Worm (Caenorhabditis elegans) whole organism, L4 larva: ENCODE data around the gene T14G8.3.

Experiments
- egl-43 ChIP-seq: fragments of 200-800 bp; sonication (Bioruptor generic); IDR thresholded peaks from 2 replicates; pipeline ENCODE4 v1.3.6; 2022; ENCODE audit warnings: missing genetic modification reagents, missing genetic modification characterization, missing compliant biosample characterization
- lir-3 ChIP-seq: sonication (generic microtip); optimal IDR thresholded peaks from 2 replicates; lab custom pipeline; 2016; ENCODE audit warnings: mild to moderate bottlenecking, missing genetic modification characterization, missing compliant biosample characterization
- lsy-2 ChIP-seq, 2 experiments: fragments of 150-350 bp in 1 of 2; sonication (generic microtip) in 1 of 2; optimal IDR thresholded peaks; 2 replicates each; lab custom pipeline; 2014 to 2017; ENCODE audit warnings: missing biosample characterization in 2 of 2, missing genetic modification characterization in 2 of 2
- ztf-11 ChIP-seq: fragments of 150-350 bp; optimal IDR thresholded peaks from 2 replicates; lab custom pipeline; 2014; ENCODE audit warnings: missing biosample characterization, missing genetic modification characterization

ce11 chrX:12918454-12918853, 57.4 kb downstream of the T14G8.3 start:
- TF ChIP-seq ztf-11 (tag; lab: Kevin White, UChicago) (no peak), lir-3 (no peak), egl-43 (GFP tag; lab: Robert Waterston, UW) (no peak), lsy-2 (tag; optimal IDR thresholded peaks at IDR 0.05; lab: Kevin White, UChicago) (no peak)
